Fruit fly (Drosophila melanogaster): ENCODE data around the gene a6.

The a6 gene

DNA sequence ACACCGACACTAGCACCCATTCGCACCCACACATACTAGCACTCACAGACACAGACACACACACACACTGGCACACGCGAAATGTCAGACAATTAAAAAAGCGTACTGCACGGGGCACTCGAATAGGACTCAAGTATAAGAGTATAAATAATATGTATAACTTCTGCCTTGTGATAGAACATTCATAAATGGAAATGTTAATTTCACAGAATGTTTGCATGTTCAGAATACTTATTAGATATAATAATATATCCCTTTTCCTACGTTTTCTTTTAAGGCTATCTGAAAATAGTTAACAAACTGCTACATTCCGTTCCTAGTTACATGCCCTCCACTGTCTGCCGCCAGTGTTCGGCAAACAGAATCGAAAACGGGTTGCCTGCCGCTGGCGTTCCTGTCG, 10.2 kb upstream of the a6 start (continued):
- TF ChIP-seq row (GFP tag; IDR thresholded peaks at IDR 0.05) (peak; percentile 51), inv (GFP tag; IDR thresholded peaks at IDR 0.05; ENCODE audit: partially characterized antibody) (no peak), seq (GFP tag; IDR thresholded peaks at IDR 0.05) (no peak), chif (GFP tag; optimal IDR thresholded peaks at IDR 0.05) (no peak), NC2β (GFP tag; optimal IDR thresholded peaks at IDR 0.05) (no peak), Jarid2 (GFP tag; optimal IDR thresholded peaks at IDR 0.05) (no peak), lab (GFP tag; optimal IDR thresholded peaks at IDR 0.05) (peak; percentile 6)

DNA sequence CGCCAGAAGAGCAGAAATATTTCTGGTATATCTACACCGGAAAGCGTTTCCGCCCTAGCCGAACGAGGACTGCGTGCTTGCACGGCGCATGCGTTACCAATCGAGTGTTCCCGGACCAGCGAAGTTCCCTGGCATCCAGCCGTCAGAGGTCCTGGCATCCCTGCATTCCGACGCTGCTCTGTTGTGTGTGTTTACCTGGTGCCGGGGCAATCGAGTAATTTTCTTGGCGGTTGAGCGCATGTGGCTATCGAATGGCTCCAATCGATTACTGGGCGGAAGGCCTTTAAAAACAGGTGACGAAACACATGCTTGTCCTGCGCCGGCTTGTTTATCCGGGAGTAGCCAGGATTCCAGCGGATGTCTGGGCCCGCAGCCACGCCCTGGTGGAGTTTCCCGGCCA, 3.1 kb downstream of the a6 start, which contains the start of gene CG32809:
Gene CG32809 (minus strand): TSS at position 216 of the 400 bp plus-strand sequence.
- TF ChIP-seq Deaf1 (tag; optimal IDR thresholded peaks at IDR 0.05): peak; percentile 41
- TF ChIP-seq Sry-δ (GFP tag; optimal IDR thresholded peaks at IDR 0.05): peak; percentile 25
- TF ChIP-seq Mad (GFP tag; optimal IDR thresholded peaks at IDR 0.05): no peak
- no peak for TF ChIP-seq CG7556 (GFP tag; optimal IDR thresholded peaks at IDR 0.05)
- TF ChIP-seq CG7963 (GFP tag; IDR thresholded peaks at IDR 0.05; ENCODE audit: partially characterized antibody): 0 out of 3 replicates have a peak, but pooled peaks have one; percentile 26
- peak; percentile 58 for TF ChIP-seq pzg (GFP tag; optimal IDR thresholded peaks at IDR 0.05)
- TF ChIP-seq nerfin-1 (tag; optimal IDR thresholded peaks at IDR 0.05): peak; percentile 96
- TF ChIP-seq CG3838 (GFP tag; optimal IDR thresholded peaks at IDR 0.05): no peak
- TF ChIP-seq Dref (GFP tag; IDR thresholded peaks at IDR 0.05): peak; percentile 65
- 0 out of 2 replicates have a peak, but pooled peaks have one; percentile 11 for TF ChIP-seq Scr (GFP tag; IDR thresholded peaks at IDR 0.05; ENCODE audit: partially characterized antibody)
- TF ChIP-seq CG8089 (GFP tag; optimal IDR thresholded peaks at IDR 0.05): no peak
- TF ChIP-seq BEAF-32 (GFP tag; optimal IDR thresholded peaks at IDR 0.05): peak; percentile 18
- TF ChIP-seq MTF-1 (GFP tag; optimal IDR thresholded peaks at IDR 0.05; ENCODE audit: borderline replicate concordance): no peak
- TF ChIP-seq CG15514 (GFP tag; optimal IDR thresholded peaks at IDR 0.05): peak; percentile 90
- no peak for TF ChIP-seq gcm (GFP tag; optimal IDR thresholded peaks at IDR 0.05)
- no peak for TF ChIP-seq Drgx (GFP tag; IDR thresholded peaks at IDR 0.05)
- no peak for TF ChIP-seq jing (GFP tag; optimal IDR thresholded peaks at IDR 0.05)
- 0 out of 2 replicates have a peak, but pooled peaks have one; percentile 13 for TF ChIP-seq CG42726 (GFP tag; IDR thresholded peaks at IDR 0.05; ENCODE audit: partially characterized antibody)
- peak; percentile 65 for TF ChIP-seq CG2116 (GFP tag; optimal IDR thresholded peaks at IDR 0.05)
- TF ChIP-seq ewg (GFP tag; optimal IDR thresholded peaks at IDR 0.05): peak; percentile 98
- no peak for TF ChIP-seq esg (GFP tag; conservative IDR thresholded peaks at IDR 0.05)
- TF ChIP-seq CG32767 (GFP tag; IDR thresholded peaks at IDR 0.05): peak; percentile 23; the same call in 1 of the 2 replicates
- TF ChIP-seq MBD-R2 (GFP tag; IDR thresholded peaks at IDR 0.05): 0 out of 2 replicates have a peak, but pooled peaks have one; percentile 24
- no peak for TF ChIP-seq Max (GFP tag; optimal IDR thresholded peaks at IDR 0.05)
- TF ChIP-seq nmo (GFP tag; optimal IDR thresholded peaks at IDR 0.05): peak; percentile 15
- no peak for TF ChIP-seq dpn (GFP tag; optimal IDR thresholded peaks at IDR 0.05)
- no peak for TF ChIP-seq CG1647 (GFP tag; optimal IDR thresholded peaks at IDR 0.05)
- TF ChIP-seq Ets97D (GFP tag; optimal IDR thresholded peaks at IDR 0.05): peak; percentile 8
- peak; percentile 23; the same call in 1 of the 3 replicates for TF ChIP-seq HLH4C (GFP tag; IDR thresholded peaks at IDR 0.05; ENCODE audit: partially characterized antibody)
- TF ChIP-seq CG32532 (GFP tag; IDR thresholded peaks at IDR 0.05): no peak
- TF ChIP-seq CG17802 (tag; optimal IDR thresholded peaks at IDR 0.05): no peak
- peak; percentile 11 for TF ChIP-seq CG17186 (GFP tag; optimal IDR thresholded peaks at IDR 0.05)
- TF ChIP-seq tna (GFP tag; IDR thresholded peaks at IDR 0.05; ENCODE audit: partially characterized antibody): no peak
- no peak for TF ChIP-seq CG5180 (GFP tag; optimal IDR thresholded peaks at IDR 0.05)
- TF ChIP-seq CG3995 (GFP tag; optimal IDR thresholded peaks at IDR 0.05): no peak
- peak; percentile 60 for TF ChIP-seq sd (tag; optimal IDR thresholded peaks at IDR 0.05)
- peak; percentile 45 for TF ChIP-seq Dp (GFP tag; optimal IDR thresholded peaks at IDR 0.05)
- TF ChIP-seq Hey (tag; optimal IDR thresholded peaks at IDR 0.05): no peak
- TF ChIP-seq Ets65A (GFP tag): peak; percentile 37
- TF ChIP-seq CG14667 (GFP tag; IDR thresholded peaks at IDR 0.05): no peak
- peak; percentile 17; the same call in 1 of the 2 replicates for TF ChIP-seq CG13287 (GFP tag; IDR thresholded peaks at IDR 0.05; ENCODE audit: partially characterized antibody)
